Worm (Caenorhabditis elegans) whole organism, midembryonic: ENCODE measurements around the gene rpl-15.

Experiments used
- T22C8.4 ChIP-seq: fragments of 200-800 bp; sonication (Bioruptor generic); IDR thresholded peaks from 2 replicates; pipeline ENCODE4 v1.3.6; 2022; ENCODE audit warnings: missing genetic modification characterization, missing compliant biosample characterization
- cog-1 ChIP-seq: sonication (generic microtip); optimal IDR thresholded peaks from 2 replicates; lab custom pipeline; 2016; ENCODE audit warnings: missing genetic modification characterization, missing compliant biosample characterization
- flt-1 ChIP-seq: fragments of 200-800 bp; sonication (Bioruptor generic); IDR thresholded peaks from 2 replicates; pipeline ENCODE4 v1.3.6; 2022; ENCODE audit warnings: missing genetic modification characterization, missing compliant biosample characterization
- klf-2 ChIP-seq: fragments of 200-800 bp; sonication (Bioruptor generic); conservative IDR thresholded peaks from 2 replicates; pipeline ENCODE4 v1.3.6; 2022; ENCODE audit warnings: missing genetic modification reagents, missing genetic modification characterization, missing compliant biosample characterization
- med-1 ChIP-seq: sonication (generic microtip); optimal IDR thresholded peaks from 2 replicates; lab custom pipeline; 2017; ENCODE audit warnings: missing genetic modification characterization, mild to moderate bottlenecking, missing compliant biosample characterization, antibody characterized with exemption, missing genetic modification reagents; ENCODE audit not compliant: insufficient read depth
- ztf-23 ChIP-seq: fragments of 200-800 bp; sonication (Bioruptor generic); IDR thresholded peaks from 2 replicates; pipeline ENCODE4 v1.3.6; 2022; ENCODE audit warnings: missing genetic modification reagents, missing genetic modification characterization, missing compliant biosample characterization

- no peak for TF ChIP-seq T22C8.4 (GFP tag; lab: Robert Waterston, UW)
- no peak for TF ChIP-seq klf-2
- TF ChIP-seq ztf-23: no peak
- TF ChIP-seq cog-1 (tag; lab: Kevin White, UChicago): no peak
- TF ChIP-seq med-1 (GFP tag; lab: Kevin White, UChicago): no peak
- TF ChIP-seq flt-1: no peak
Observed at ce11 chrIV:613155-613554, 41.2 kb downstream of the rpl-15 start.
